Fruit fly (Drosophila melanogaster) Kc167 (cell line): Measurements from ENCODE around the gene CG3104.

Experiments
- Myc ChIP-seq: fragments of >200 bp; optimal IDR thresholded peaks from 2 replicates; lab custom pipeline; 2017; ENCODE audit warnings: missing external identifiers
- h ChIP-seq: fragments of >200 bp; optimal IDR thresholded peaks from 3 replicates; lab custom pipeline; 2018; ENCODE audit warnings: missing external identifiers
- insv ChIP-seq: fragments of >200 bp; optimal IDR thresholded peaks from 3 replicates; lab custom pipeline; 2018; ENCODE audit warnings: missing external identifiers
- psq ChIP-seq: fragments of >200 bp; optimal IDR thresholded peaks from 2 replicates; lab custom pipeline; 2017; ENCODE audit warnings: missing external identifiers
- ttk ChIP-seq: sonication (Bioruptor generic); optimal IDR thresholded peaks from 2 replicates; lab custom pipeline; 2017; ENCODE audit warnings: missing external identifiers

dm6 chr2L:2829637-2830340 is 25.8 kb downstream of the CG3104 start, which contains the start of gene Duox:
- TF ChIP-seq h (no peak), insv (no peak), psq (no peak), ttk (lab: Kevin White, UChicago) (no peak), Myc (lab: Kevin White, UChicago) (no peak)
